Worm (Caenorhabditis elegans) whole organism, L2 larva: ENCODE data around the gene F46F2.3.

Source experiments
- C34F6.9 ChIP-seq: fragments of 150-350 bp; optimal IDR thresholded peaks from 2 replicates; lab custom pipeline; 2014; ENCODE audit warnings: missing biosample characterization, missing genetic modification characterization
- F13H6.1 ChIP-seq: sonication (generic microtip); optimal IDR thresholded peaks from 2 replicates; lab custom pipeline; 2016; ENCODE audit warnings: missing genetic modification characterization, missing compliant biosample characterization
- R02D3.7 ChIP-seq: fragments of 150-350 bp; optimal IDR thresholded peaks from 2 replicates; lab custom pipeline; 2014; ENCODE audit warnings: missing biosample characterization, missing genetic modification characterization
- Y55F3AM.14 ChIP-seq: fragments of 200-800 bp; sonication (Bioruptor generic); optimal IDR thresholded peaks from 2 replicates; lab custom pipeline; 2018; ENCODE audit warnings: mild to moderate bottlenecking, missing genetic modification characterization, missing compliant biosample characterization
- ZK546.5 ChIP-seq: sonication (generic microtip); optimal IDR thresholded peaks from 2 replicates; lab custom pipeline; 2017; ENCODE audit warnings: missing biosample characterization, missing genetic modification characterization
- alr-1 ChIP-seq: fragments of 150-350 bp; optimal IDR thresholded peaks from 2 replicates; lab custom pipeline; 2014; ENCODE audit warnings: missing biosample characterization, missing genetic modification characterization
- aly-2 ChIP-seq: fragments of 150-350 bp; optimal IDR thresholded peaks from 2 replicates; lab custom pipeline; 2014; ENCODE audit warnings: missing biosample characterization, missing genetic modification characterization
- ama-1 ChIP-seq: fragments of 150-350 bp; optimal IDR thresholded peaks from 2 replicates; lab custom pipeline; 2018; ENCODE audit warnings: inconsistent platforms
- blmp-1 ChIP-seq: sonication (generic microtip); optimal IDR thresholded peaks from 2 replicates; lab custom pipeline; 2017; ENCODE audit warnings: missing genetic modification characterization, mild to moderate bottlenecking, missing compliant biosample characterization, antibody characterized with exemption, moderate library complexity; ENCODE audit not compliant: insufficient read depth
- ceh-16 ChIP-seq: fragments of 150-350 bp; optimal IDR thresholded peaks from 2 replicates; lab custom pipeline; 2014; ENCODE audit warnings: missing biosample characterization, missing genetic modification characterization
- ceh-82 ChIP-seq: fragments of 150-350 bp; optimal IDR thresholded peaks from 2 replicates; lab custom pipeline; 2014; ENCODE audit warnings: missing biosample characterization, missing genetic modification characterization
- crh-2 ChIP-seq: sonication (generic microtip); optimal IDR thresholded peaks from 2 replicates; lab custom pipeline; 2017; ENCODE audit warnings: missing biosample characterization, missing genetic modification characterization
- dmd-4 ChIP-seq: sonication (generic microtip); optimal IDR thresholded peaks from 2 replicates; lab custom pipeline; 2017; ENCODE audit warnings: missing biosample characterization, missing genetic modification characterization
- egl-27 ChIP-seq: sonication (generic microtip); optimal IDR thresholded peaks from 3 replicates; lab custom pipeline; 2017; ENCODE audit warnings: missing biosample characterization, missing genetic modification reagents, missing genetic modification characterization
- elt-1 ChIP-seq: fragments of 150-350 bp; optimal IDR thresholded peaks from 2 replicates; lab custom pipeline; 2014; ENCODE audit warnings: missing biosample characterization, missing genetic modification characterization
- elt-3 ChIP-seq: sonication (generic microtip); optimal IDR thresholded peaks from 2 replicates; lab custom pipeline; 2017; ENCODE audit warnings: missing biosample characterization, missing genetic modification characterization
- fos-1 ChIP-seq: fragments of 150-350 bp; optimal IDR thresholded peaks from 2 replicates; lab custom pipeline; 2014; ENCODE audit warnings: missing biosample characterization, missing genetic modification characterization
- gmeb-1 ChIP-seq: fragments of 150-350 bp; optimal IDR thresholded peaks from 2 replicates; lab custom pipeline; 2014; ENCODE audit warnings: missing biosample characterization, missing genetic modification characterization
- lin-11 ChIP-seq: fragments of 150-350 bp; sonication (generic microtip); optimal IDR thresholded peaks from 2 replicates; lab custom pipeline; 2014; ENCODE audit warnings: missing biosample characterization, missing genetic modification characterization, inconsistent platforms, mixed read lengths
- lin-13 ChIP-seq: fragments of 150-350 bp; optimal IDR thresholded peaks from 2 replicates; lab custom pipeline; 2014; ENCODE audit warnings: missing biosample characterization, missing genetic modification reagents, missing genetic modification characterization
- lin-39 ChIP-seq: fragments of 150-350 bp; optimal IDR thresholded peaks from 2 replicates; lab custom pipeline; 2014; ENCODE audit warnings: missing biosample characterization, missing genetic modification reagents, missing genetic modification characterization
- lsy-2 ChIP-seq, 2 experiments: fragments of 150-350 bp in 1 of 2; sonication (generic microtip) in 1 of 2; optimal IDR thresholded peaks; 2 replicates each; lab custom pipeline; 2014 to 2017; ENCODE audit warnings: missing biosample characterization in 2 of 2, missing genetic modification characterization in 2 of 2
- mab-5 ChIP-seq: fragments of 150-350 bp; optimal IDR thresholded peaks from 2 replicates; lab custom pipeline; 2014; ENCODE audit warnings: missing biosample characterization, missing genetic modification characterization
- mbf-1 ChIP-seq: sonication (generic microtip); optimal IDR thresholded peaks from 2 replicates; lab custom pipeline; 2017; ENCODE audit warnings: missing biosample characterization, missing genetic modification characterization
- mdl-1 ChIP-seq, 2 experiments: fragments of 150-350 bp in 1 of 2; sonication (generic microtip) in 1 of 2; optimal IDR thresholded peaks; 2 replicates each; lab custom pipeline; 2017; ENCODE audit warnings: missing biosample characterization in 2 of 2, missing genetic modification characterization in 2 of 2
- nhr-10 ChIP-seq: sonication (generic microtip); optimal IDR thresholded peaks from 2 replicates; lab custom pipeline; 2017; ENCODE audit warnings: missing biosample characterization, missing genetic modification characterization
- nhr-11 ChIP-seq: fragments of 150-350 bp; optimal IDR thresholded peaks from 2 replicates; lab custom pipeline; 2014; ENCODE audit warnings: missing biosample characterization, missing genetic modification characterization
- nhr-12 ChIP-seq: fragments of 150-350 bp; optimal IDR thresholded peaks from 2 replicates; lab custom pipeline; 2014; ENCODE audit warnings: missing biosample characterization, missing genetic modification characterization
- nhr-129 ChIP-seq: fragments of 150-350 bp; optimal IDR thresholded peaks from 2 replicates; lab custom pipeline; 2014; ENCODE audit warnings: missing biosample characterization, missing genetic modification characterization
- nhr-21 ChIP-seq: fragments of 150-350 bp; optimal IDR thresholded peaks from 2 replicates; lab custom pipeline; 2014; ENCODE audit warnings: missing biosample characterization, missing genetic modification characterization
- nhr-23 ChIP-seq: fragments of 150-350 bp; optimal IDR thresholded peaks from 2 replicates; lab custom pipeline; 2014; ENCODE audit warnings: missing biosample characterization, missing genetic modification reagents, missing genetic modification characterization
- nhr-237 ChIP-seq: fragments of 150-350 bp; optimal IDR thresholded peaks from 2 replicates; lab custom pipeline; 2014; ENCODE audit warnings: missing biosample characterization, missing genetic modification characterization
- nhr-25 ChIP-seq: fragments of 150-350 bp; sonication (generic microtip); optimal IDR thresholded peaks from 3 replicates; lab custom pipeline; 2014; ENCODE audit warnings: missing biosample characterization, missing genetic modification characterization
- nhr-6 ChIP-seq: fragments of 150-350 bp; optimal IDR thresholded peaks from 2 replicates; lab custom pipeline; 2014; ENCODE audit warnings: missing biosample characterization, missing genetic modification characterization
- peb-1 ChIP-seq: fragments of 150-350 bp; optimal IDR thresholded peaks from 2 replicates; lab custom pipeline; 2014; ENCODE audit warnings: missing biosample characterization, missing genetic modification characterization
- sem-4 ChIP-seq: fragments of 150-350 bp; optimal IDR thresholded peaks from 2 replicates; lab custom pipeline; 2014; ENCODE audit warnings: missing biosample characterization, missing genetic modification reagents, missing genetic modification characterization
- skn-1 ChIP-seq: sonication (generic microtip); optimal IDR thresholded peaks from 2 replicates; lab custom pipeline; 2017; ENCODE audit warnings: missing biosample characterization, missing genetic modification characterization
- sma-3 ChIP-seq: sonication (generic microtip); optimal IDR thresholded peaks from 2 replicates; lab custom pipeline; 2016; ENCODE audit warnings: missing genetic modification reagents, missing genetic modification characterization, missing compliant biosample characterization
- sma-9 ChIP-seq, 2 experiments: fragments of 150-350 bp in 1 of 2; sonication (generic microtip) in 1 of 2; optimal IDR thresholded peaks; 2 replicates each; lab custom pipeline; 2014 to 2016; ENCODE audit warnings: missing genetic modification characterization in 2 of 2, mild to moderate bottlenecking in 1 of 2, missing biosample characterization in 1 of 2, missing compliant biosample characterization in 1 of 2, missing genetic modification reagents in 1 of 2, moderate library complexity in 1 of 2
- snpc-4 ChIP-seq: fragments of 150-350 bp; optimal IDR thresholded peaks from 2 replicates; lab custom pipeline; 2014; ENCODE audit warnings: missing biosample characterization, missing genetic modification characterization
- unc-39 ChIP-seq: fragments of 150-350 bp; optimal IDR thresholded peaks from 2 replicates; lab custom pipeline; 2014; ENCODE audit warnings: missing biosample characterization, missing genetic modification characterization
- unc-55 ChIP-seq: fragments of 150-350 bp; sonication (generic microtip); optimal IDR thresholded peaks from 3 replicates; lab custom pipeline; 2014; ENCODE audit warnings: missing biosample characterization, missing genetic modification reagents, missing genetic modification characterization
- unc-62 ChIP-seq: fragments of 150-350 bp; optimal IDR thresholded peaks from 2 replicates; lab custom pipeline; 2014; ENCODE audit warnings: missing biosample characterization, missing genetic modification reagents, missing genetic modification characterization
- zag-1 ChIP-seq: fragments of 150-350 bp; optimal IDR thresholded peaks from 2 replicates; lab custom pipeline; 2014; ENCODE audit warnings: missing biosample characterization, missing genetic modification characterization
- ztf-11 ChIP-seq: sonication (generic microtip); optimal IDR thresholded peaks from 2 replicates; lab custom pipeline; 2017; ENCODE audit warnings: missing biosample characterization, missing genetic modification characterization
- ztf-4 ChIP-seq: fragments of 150-350 bp; optimal IDR thresholded peaks from 2 replicates; lab custom pipeline; 2014; ENCODE audit warnings: missing biosample characterization, missing genetic modification characterization

F46F2.3 gene

ce11 chrX:15285554-15285953 is 25.5 kb upstream of the F46F2.3 start:
- TF ChIP-seq egl-27 (tag; lab: Kevin White, UChicago) (no peak), snpc-4 (tag; lab: Kevin White, UChicago) (peak; percentile 58), lsy-2 (tag; optimal IDR thresholded peaks at IDR 0.05; lab: Kevin White, UChicago) (no peak), mdl-1 (tag; optimal IDR thresholded peaks at IDR 0.05; lab: Kevin White, UChicago) (no peak)

ce11 chrX:15283740-15284139 is 23.7 kb upstream of the F46F2.3 start, which contains the start of gene jud-4:
Gene jud-4 (plus strand): TSS chrX:15284115.
- TF ChIP-seq snpc-4 (tag; lab: Kevin White, UChicago) (no peak), ceh-16 (tag; lab: Kevin White, UChicago) (no peak), lin-39 (tag; lab: Kevin White, UChicago) (no peak), peb-1 (no peak), blmp-1 (tag; lab: Kevin White, UChicago) (peak; percentile 60), F13H6.1 (tag; lab: Kevin White, UChicago) (peak; percentile 33), nhr-25 (tag; lab: Kevin White, UChicago) (peak; percentile 55), sem-4 (no peak), lsy-2 (tag; optimal IDR thresholded peaks at IDR 0.05; lab: Kevin White, UChicago) (no peak), nhr-23 (tag; lab: Kevin White, UChicago) (no peak), lin-13 (GFP tag; lab: Kevin White, UChicago) (no peak), ztf-4 (tag; lab: Kevin White, UChicago) (no peak), ceh-82 (tag; lab: Kevin White, UChicago) (no peak), dmd-4 (tag; lab: Kevin White, UChicago) (no peak)

- no peak for TF ChIP-seq skn-1 (tag; lab: Kevin White, UChicago)
- no peak for TF ChIP-seq lsy-2 (tag; optimal IDR thresholded peaks at IDR 0.05; lab: Kevin White, UChicago)
- no peak for TF ChIP-seq gmeb-1 (tag; lab: Kevin White, UChicago)
- TF ChIP-seq nhr-23 (tag; lab: Kevin White, UChicago) = no peak
- TF ChIP-seq ztf-4 (tag; lab: Kevin White, UChicago) = no peak
- TF ChIP-seq ceh-82 (tag; lab: Kevin White, UChicago) = no peak
- no peak for TF ChIP-seq nhr-21 (tag; lab: Kevin White, UChicago)
- no peak for TF ChIP-seq ZK546.5
- TF ChIP-seq unc-62 = no peak
- TF ChIP-seq nhr-6 (tag; lab: Kevin White, UChicago) = no peak
- peak; percentile 39 for TF ChIP-seq blmp-1 (tag; lab: Kevin White, UChicago)
- TF ChIP-seq lin-39 (tag; lab: Kevin White, UChicago) = no peak
- peak; percentile 61 for TF ChIP-seq fos-1 (tag; lab: Kevin White, UChicago)
- TF ChIP-seq lin-13 (GFP tag; lab: Kevin White, UChicago) = peak; percentile 9
- TF ChIP-seq egl-27 (tag; lab: Kevin White, UChicago) = no peak
- peak; percentile 29 for TF ChIP-seq unc-55 (GFP tag; lab: Kevin White, UChicago)
- peak; percentile 52 for TF ChIP-seq F13H6.1 (tag; lab: Kevin White, UChicago)
- TF ChIP-seq nhr-237 (tag; lab: Kevin White, UChicago) = no peak
- no peak for TF ChIP-seq unc-39 (tag; lab: Kevin White, UChicago)
- no peak for TF ChIP-seq mdl-1 (tag; optimal IDR thresholded peaks at IDR 0.05; lab: Kevin White, UChicago)
- no peak for TF ChIP-seq aly-2 (tag; lab: Kevin White, UChicago)
- TF ChIP-seq mab-5 (tag; lab: Kevin White, UChicago) = no peak
- TF ChIP-seq nhr-10 (tag; lab: Kevin White, UChicago) = no peak
- TF ChIP-seq mbf-1 (tag; lab: Kevin White, UChicago) = no peak
- TF ChIP-seq lin-11 (tag; lab: Kevin White, UChicago) = peak; percentile 49
- no peak for TF ChIP-seq crh-2 (tag; lab: Kevin White, UChicago)
- peak; percentile 41 for TF ChIP-seq nhr-129 (tag; lab: Kevin White, UChicago)
- TF ChIP-seq dmd-4 (tag; lab: Kevin White, UChicago) = no peak
- TF ChIP-seq sem-4 = no peak
- no peak for TF ChIP-seq ama-1
- TF ChIP-seq snpc-4 (tag; lab: Kevin White, UChicago) = no peak
- TF ChIP-seq nhr-11 (tag; lab: Kevin White, UChicago) = no peak
- TF ChIP-seq sma-3 = peak; percentile 33
- no peak for TF ChIP-seq elt-1
- TF ChIP-seq ztf-11 = no peak
- no peak for TF ChIP-seq R02D3.7 (tag; lab: Kevin White, UChicago)
- no peak for TF ChIP-seq elt-3 (tag; lab: Kevin White, UChicago)
- peak; percentile 40 for TF ChIP-seq sma-9 (GFP tag; optimal IDR thresholded peaks at IDR 0.05; lab: Kevin White, UChicago)
- TF ChIP-seq sma-9 (tag; optimal IDR thresholded peaks at IDR 0.05; lab: Kevin White, UChicago) = no peak
- no peak for TF ChIP-seq zag-1 (tag; lab: Kevin White, UChicago)
- TF ChIP-seq Y55F3AM.14 (GFP tag; lab: Kevin White, UChicago) = no peak
- peak; percentile 41 for TF ChIP-seq C34F6.9 (tag; lab: Kevin White, UChicago)
- no peak for TF ChIP-seq ceh-16 (tag; lab: Kevin White, UChicago)
- TF ChIP-seq nhr-12 = no peak
- peak; percentile 25 for TF ChIP-seq nhr-25 (tag; lab: Kevin White, UChicago)
- TF ChIP-seq alr-1 (tag; lab: Kevin White, UChicago) = no peak
- TF ChIP-seq peb-1 = no peak
These were observed 21.2 kb upstream of the F46F2.3 start for ce11 chrX:15281248-15281647.
